Fruit fly (Drosophila melanogaster): ENCODE data around the gene Prps.
A peak's percentile ranks its signal among the peaks of the same experiment; 100 is the strongest.

The Prps gene

DNA sequence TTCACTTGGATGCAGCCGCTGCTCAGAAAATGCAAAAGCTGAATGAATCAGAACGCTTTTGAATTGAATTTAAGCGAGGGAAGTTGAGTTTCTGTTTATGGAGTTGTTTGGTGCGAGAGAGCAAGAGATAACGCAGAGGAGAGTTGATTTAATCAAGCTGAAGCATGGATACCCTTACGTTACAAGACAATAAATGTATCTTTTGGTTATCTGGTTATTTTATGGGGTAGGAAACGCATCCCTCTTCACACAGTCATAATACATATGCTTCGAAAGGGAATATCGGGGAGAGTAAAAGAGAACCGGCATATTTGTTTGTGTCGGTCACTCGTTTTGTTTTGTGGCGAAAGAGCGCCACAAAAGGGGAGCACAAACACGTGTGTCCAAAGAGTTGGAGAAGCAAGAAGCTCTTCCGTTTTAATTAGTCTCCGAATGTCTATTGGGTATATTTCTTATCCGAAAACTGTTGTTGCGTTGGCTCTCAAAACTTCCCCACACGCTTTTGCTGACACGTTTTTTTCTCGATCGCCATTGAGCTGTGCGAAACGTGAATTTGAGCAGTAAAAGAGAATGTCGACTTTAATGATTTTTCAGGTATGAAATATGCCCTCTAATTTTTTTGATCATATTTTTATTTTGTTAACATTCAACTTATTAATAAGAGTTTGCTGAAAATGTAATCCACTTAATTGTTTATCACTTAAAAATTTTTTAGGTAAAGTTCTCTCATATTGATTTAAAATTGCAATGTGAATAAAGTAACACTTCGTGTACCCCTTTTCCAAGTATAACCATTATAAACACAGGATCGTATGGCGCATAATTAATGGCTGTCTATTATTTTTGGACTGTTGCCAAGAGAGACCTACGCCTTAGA lies at the start of gene Prps (continued):
- TF ChIP-seq D (optimal IDR thresholded peaks at IDR 0.05) (no peak), D (GFP tag; optimal IDR thresholded peaks at IDR 0.05) (peak; percentile 36), CG9932 (GFP tag; IDR thresholded peaks at IDR 0.05) (peak; percentile 83), CG7839 (tag; optimal IDR thresholded peaks at IDR 0.05) (peak; percentile 76), Lhr (GFP tag; optimal IDR thresholded peaks at IDR 0.05) (no peak), fd96Cb (tag; optimal IDR thresholded peaks at IDR 0.05) (peak; percentile 60), MTF-1 (GFP tag; optimal IDR thresholded peaks at IDR 0.05; ENCODE audit: borderline replicate concordance) (peak; percentile 60), Sin3A (optimal IDR thresholded peaks at IDR 0.05) (no peak), CG12071 (GFP tag; optimal IDR thresholded peaks at IDR 0.05) (peak; percentile 87), NfI (GFP tag; optimal IDR thresholded peaks at IDR 0.05) (peak; percentile 74), CG4360 (GFP tag; IDR thresholded peaks at IDR 0.05) (peak; percentile 36; the same call in 1 of the 2 replicates), CG12744 (GFP tag; optimal IDR thresholded peaks at IDR 0.05) (peak; percentile 50), CG6813 (GFP tag; optimal IDR thresholded peaks at IDR 0.05) (peak; percentile 69), H2.0 (GFP tag; IDR thresholded peaks at IDR 0.05) (peak; percentile 79), knrl (GFP tag; IDR thresholded peaks at IDR 0.05; ENCODE audit: partially characterized antibody) (no peak), dmrt99B (tag; optimal IDR thresholded peaks at IDR 0.05) (peak; percentile 85), eyg (GFP tag; optimal IDR thresholded peaks at IDR 0.05) (peak; percentile 20), Ets97D (GFP tag; optimal IDR thresholded peaks at IDR 0.05) (peak; percentile 41), Doc2 (GFP tag; IDR thresholded peaks at IDR 0.05) (no peak), CG4854 (GFP tag; optimal IDR thresholded peaks at IDR 0.05) (peak; percentile 74), CG14710 (tag; optimal IDR thresholded peaks at IDR 0.05) (peak; percentile 34), gcm (GFP tag; optimal IDR thresholded peaks at IDR 0.05) (peak; percentile 82), CG15601 (tag; optimal IDR thresholded peaks at IDR 0.05) (peak; percentile 50), CG15269 (tag; optimal IDR thresholded peaks at IDR 0.05) (peak; percentile 77), CG2129 (GFP tag; IDR thresholded peaks at IDR 0.05; ENCODE audit: partially characterized antibody) (no peak), bowl (GFP tag; IDR thresholded peaks at IDR 0.05) (peak; percentile 60; the same call in 1 of the 2 replicates), CG7556 (GFP tag; optimal IDR thresholded peaks at IDR 0.05) (peak; percentile 44), B-H1 (GFP tag; IDR thresholded peaks at IDR 0.05) (peak; percentile 62; the same call in 2 of the 3 replicates), CG5953 (GFP tag; IDR thresholded peaks at IDR 0.05) (peak; percentile 61), CG7372 (GFP tag; IDR thresholded peaks at IDR 0.05) (peak; percentile 70), HLH54F (GFP tag; optimal IDR thresholded peaks at IDR 0.05) (peak; percentile 49), cad (GFP tag; optimal IDR thresholded peaks at IDR 0.05) (no peak), Dek (tag; optimal IDR thresholded peaks at IDR 0.05) (peak; percentile 68), ara (GFP tag; IDR thresholded peaks at IDR 0.05) (peak; percentile 55; the same call in 1 of the 2 replicates), zf30C (GFP tag; optimal IDR thresholded peaks at IDR 0.05) (no peak), gem (tag; optimal IDR thresholded peaks at IDR 0.05) (peak; percentile 74), CG10147 (GFP tag; optimal IDR thresholded peaks at IDR 0.05) (peak; percentile 30), seq (GFP tag; IDR thresholded peaks at IDR 0.05) (peak; percentile 63; the same call in 1 of the 2 replicates), tup (GFP tag; optimal IDR thresholded peaks at IDR 0.05) (no peak), cg (GFP tag; optimal IDR thresholded peaks at IDR 0.05) (peak; percentile 53), CG2678 (tag; optimal IDR thresholded peaks at IDR 0.05) (peak; percentile 76), CG10366 (GFP tag; IDR thresholded peaks at IDR 0.05) (peak; percentile 56; the same call in 1 of the 2 replicates), CG3847 (GFP tag; IDR thresholded peaks at IDR 0.05) (peak; percentile 60), CG14014 (GFP tag; IDR thresholded peaks at IDR 0.05) (peak; percentile 72; the same call in 1 of the 2 replicates), sens (GFP tag) (peak; percentile 96), CG15514 (GFP tag; optimal IDR thresholded peaks at IDR 0.05) (peak; percentile 74), CG17359 (tag; optimal IDR thresholded peaks at IDR 0.05) (peak; percentile 82), sqz (GFP tag; optimal IDR thresholded peaks at IDR 0.05) (peak; percentile 15)

Data from whole organism, embryonic.